Worm (Caenorhabditis elegans): ENCODE results near the gene nlp-13.
"Not testable (repeated sequence)": the region's sequence is repeated elsewhere in the genome, so short reads cannot be mapped to it uniquely, and the experiment has no call there.

nlp-13 gene

DNA sequence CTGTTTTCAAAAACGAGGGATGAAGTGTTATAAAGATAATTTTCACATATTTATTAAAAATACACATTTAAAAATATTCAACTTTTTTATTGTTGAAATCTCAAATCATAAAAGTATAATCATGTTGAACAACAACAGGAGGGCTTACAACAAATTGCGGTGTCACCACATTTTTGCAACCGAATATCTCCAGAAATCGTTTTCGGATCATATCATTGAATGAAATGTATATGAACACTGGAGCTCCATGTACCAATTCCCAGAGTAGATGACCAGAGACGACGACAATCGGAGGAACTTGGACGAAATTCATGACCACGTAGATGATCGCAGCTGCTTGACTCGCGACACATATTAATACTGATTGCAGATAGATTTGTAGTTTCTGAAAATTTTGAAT lies 25.2 kb downstream of the nlp-13 start:
- no peak for TF ChIP-seq efl-1 (optimal IDR thresholded peaks at IDR 0.05)
- TF ChIP-seq efl-1 (GFP tag; optimal IDR thresholded peaks at IDR 0.05 in 1 of 2): peak in 1 of 2 experiments; percentile 64
- TF ChIP-seq irx-1 (tag; optimal IDR thresholded peaks at IDR 0.05): no peak

DNA sequence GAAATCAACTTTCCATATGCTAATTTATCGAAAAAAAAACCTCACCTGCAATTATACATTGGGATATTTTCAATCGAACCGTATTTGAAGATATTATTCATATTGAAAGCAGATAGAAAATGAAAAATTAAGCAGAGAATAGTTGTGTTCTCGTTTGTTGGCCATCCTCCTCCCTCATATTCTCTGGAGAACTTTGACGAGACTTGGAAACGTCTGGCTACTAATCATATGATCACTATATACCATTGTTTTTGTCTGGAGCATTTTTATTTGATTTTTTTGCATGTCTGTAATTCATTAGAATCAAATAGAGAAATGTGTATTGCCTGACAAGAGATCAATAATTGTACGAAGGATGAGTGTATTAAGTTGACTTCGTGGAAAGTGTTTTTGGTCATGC lies 28.3 kb downstream of the nlp-13 start, which contains the start of gene srt-35:
srt-35 (minus strand) TSS at position 101 of the 400 bp plus-strand sequence.
- TF ChIP-seq aly-2 (tag; optimal IDR thresholded peaks at IDR 0.05) (no peak), nhr-237 (tag; optimal IDR thresholded peaks at IDR 0.05) (no peak), snpc-4 (tag; optimal IDR thresholded peaks at IDR 0.05) (no peak), efl-1 (optimal IDR thresholded peaks at IDR 0.05) (no peak), efl-1 (GFP tag; optimal IDR thresholded peaks at IDR 0.05 in 1 of 2) (no peak)

ce11 chrV:4268213-4268612 lies 32.0 kb downstream of the nlp-13 start, which contains the start of gene srt-36:
Gene srt-36, minus strand, starts transcription at chrV:4268313.
- not testable (repeated sequence) for TF ChIP-seq mep-1 (tag; optimal IDR thresholded peaks at IDR 0.05); pqm-1 (tag; optimal IDR thresholded peaks at IDR 0.05); snu-23 (GFP tag; optimal IDR thresholded peaks at IDR 0.05)

DNA sequence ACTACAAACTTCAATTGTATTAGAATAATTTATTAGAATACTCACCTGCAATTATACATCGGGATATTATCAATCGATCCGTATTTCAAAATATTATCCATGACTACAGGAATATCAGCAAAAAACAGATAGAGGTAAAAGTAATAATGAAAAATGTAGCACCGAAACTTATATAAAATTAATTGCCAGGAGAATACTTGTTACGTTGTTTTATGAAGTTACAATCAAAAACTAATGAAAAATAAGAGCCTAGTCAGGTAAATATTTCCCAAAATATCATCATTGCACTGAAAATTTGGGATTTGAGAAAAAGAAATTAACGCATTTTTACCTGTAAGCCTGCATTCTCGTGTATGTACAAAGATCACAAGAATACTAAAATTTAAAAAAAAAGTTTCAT lies 35.0 kb downstream of the nlp-13 start, which contains the start of gene srt-38:
srt-38 (minus strand) TSS at position 101 of the 400 bp plus-strand sequence.
- TF ChIP-seq nhr-76 (tag; optimal IDR thresholded peaks at IDR 0.05); tlp-1 (tag; optimal IDR thresholded peaks at IDR 0.05); unc-98 (GFP tag; IDR thresholded peaks at IDR 0.05): not testable (repeated sequence)

DNA sequence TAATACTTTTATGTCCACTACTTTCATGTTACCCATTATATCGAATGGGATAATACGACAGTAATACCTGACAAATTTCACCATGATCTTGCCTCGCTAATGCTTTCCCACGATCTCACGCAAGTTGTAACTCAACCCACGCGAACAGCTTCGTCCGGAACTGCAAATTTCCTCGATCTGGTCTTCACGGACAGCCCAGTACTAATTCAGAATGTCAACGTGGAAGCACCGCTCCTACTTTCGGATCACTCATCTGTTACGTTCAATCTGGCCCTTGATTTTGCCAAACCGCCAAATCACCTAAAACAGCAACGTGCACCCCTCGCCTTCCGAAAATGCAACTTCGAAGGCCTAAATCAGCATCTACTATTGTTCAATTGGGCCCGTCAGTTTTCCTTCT lies 37.2 kb downstream of the nlp-13 start:
- no peak for TF ChIP-seq lir-3 (tag; optimal IDR thresholded peaks at IDR 0.05; ENCODE audit: poor library complexity)
- TF ChIP-seq hpl-2 (GFP tag; optimal IDR thresholded peaks at IDR 0.05): no peak
- no peak for TF ChIP-seq nhr-12 (tag; optimal IDR thresholded peaks at IDR 0.05)

DNA sequence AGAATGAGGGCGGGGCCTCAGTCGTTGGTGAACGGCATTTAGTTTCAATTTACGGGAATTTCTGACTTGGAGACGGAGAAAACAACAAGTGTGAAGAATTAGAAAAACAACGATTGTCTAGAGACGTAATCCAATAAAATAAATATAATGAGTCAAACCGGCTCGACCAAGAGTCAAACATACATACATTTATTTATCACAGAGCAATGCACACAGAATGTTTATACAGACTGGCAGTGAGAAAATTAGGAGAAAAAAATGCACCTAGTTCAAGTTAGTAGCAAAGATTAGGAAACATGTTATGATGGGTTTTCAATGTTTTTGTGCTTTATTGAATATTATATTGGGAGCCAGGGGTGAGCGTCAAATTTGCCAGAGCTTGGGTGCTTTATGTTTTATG lies 42.5 kb downstream of the nlp-13 start, which contains the start of gene srt-20:
srt-20 (minus strand) TSS at position 101 of the 400 bp plus-strand sequence.
- TF ChIP-seq skn-1, swsn-7, nhr-12 (tag; optimal IDR thresholded peaks at IDR 0.05): not testable (repeated sequence)

- not testable (repeated sequence) for TF ChIP-seq nhr-12 (tag; optimal IDR thresholded peaks at IDR 0.05); ceh-90 (tag; optimal IDR thresholded peaks at IDR 0.05); ceh-88 (GFP tag; IDR thresholded peaks at IDR 0.05)
These were observed 45.5 kb downstream of the nlp-13 start, which contains the start of gene srt-37 for ce11 chrV:4281699-4282098. Gene srt-37, minus strand, starts transcription at chrV:4281799.

- TF ChIP-seq ces-1 (GFP tag; optimal IDR thresholded peaks at IDR 0.05); fkh-4 (tag; optimal IDR thresholded peaks at IDR 0.05; ENCODE audit: borderline replicate concordance); aly-2 (tag; optimal IDR thresholded peaks at IDR 0.05): not testable (repeated sequence)
These were observed 48.5 kb downstream of the nlp-13 start, which contains the start of gene srt-19 for ce11 chrV:4284737-4285136. Gene srt-19, plus strand, starts transcription at chrV:4285037.

All from whole organism, L1 larva.